Worm (Caenorhabditis elegans): ENCODE data around the gene F25G6.8.
A peak's percentile ranks its signal among the peaks of the same experiment; 100 is the strongest.

Gene F25G6.8

DNA sequence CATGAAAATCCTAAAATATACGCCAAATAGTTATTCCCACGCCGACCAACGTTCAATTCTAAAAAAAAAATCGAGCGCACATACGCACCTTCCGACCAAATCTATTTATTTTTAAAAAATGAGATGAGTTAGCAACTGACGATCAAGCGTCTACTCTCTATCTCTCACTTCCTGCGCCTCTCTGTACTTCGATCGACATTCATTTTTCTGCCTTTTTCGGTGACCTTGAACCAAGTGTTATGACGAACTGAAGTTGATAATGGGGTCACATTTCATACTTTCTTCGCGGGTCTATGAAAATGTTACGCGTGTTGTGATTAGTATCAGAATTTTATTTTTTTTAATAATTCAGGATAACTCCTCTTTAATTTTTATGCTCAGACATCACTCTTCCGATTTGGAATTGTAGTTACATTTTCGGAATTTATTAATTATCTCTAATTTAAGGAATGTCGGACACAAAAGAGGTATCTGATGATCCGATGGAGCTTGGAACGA, 42.4 kb upstream of the F25G6.8 start, which contains the start of gene smk-1 (continued):
- TF ChIP-seq mdl-1 (tag; optimal IDR thresholded peaks at IDR 0.05) (peak in 1 of 2 experiments; percentile 54), nhr-111 (GFP tag; optimal IDR thresholded peaks at IDR 0.05) (no peak)

DNA sequence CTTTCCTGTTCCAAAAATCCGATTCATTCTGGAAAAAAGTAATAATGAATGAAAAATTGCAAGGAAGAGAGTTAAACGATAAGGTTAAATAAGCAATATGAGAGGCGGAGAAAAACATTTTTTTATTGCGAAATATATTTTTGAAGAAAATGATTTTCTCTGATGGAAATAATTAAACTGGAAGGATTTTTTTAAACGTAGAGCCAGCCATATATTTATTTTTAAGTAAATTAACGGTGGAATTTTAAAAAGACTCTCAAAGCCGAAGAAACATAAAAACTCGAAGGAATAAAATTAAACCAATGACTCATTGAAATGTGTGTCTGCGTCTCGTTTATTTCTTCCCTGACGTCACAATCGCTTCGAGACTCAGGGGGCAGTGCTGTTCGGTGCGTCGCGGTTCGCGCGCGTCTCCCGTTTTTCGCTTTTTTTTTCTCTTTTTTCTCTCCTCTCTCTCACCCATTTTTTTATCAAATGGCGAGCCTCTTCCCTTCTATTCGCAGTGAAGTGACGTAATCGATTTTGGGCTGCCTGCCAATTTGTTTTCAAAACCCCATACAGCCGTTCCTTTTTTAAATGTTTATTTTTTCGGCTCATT, 41.2 kb upstream of the F25G6.8 start, which contains the start of gene vps-60:
Gene vps-60 (minus strand): TSS at position 30 of the 598 bp plus-strand sequence.
- TF ChIP-seq ztf-7 (tag; optimal IDR thresholded peaks at IDR 0.05) (peak; percentile 49), madf-9 (GFP tag; conservative IDR thresholded peaks at IDR 0.05) (peak; percentile 91), nhr-25 (tag; optimal IDR thresholded peaks at IDR 0.05; ENCODE audit: borderline replicate concordance, insufficient read depth) (peak; percentile 94), mes-2 (tag; optimal IDR thresholded peaks at IDR 0.05; ENCODE audit: poor library complexity, severe bottlenecking) (peak; percentile 91), nhr-111 (GFP tag; optimal IDR thresholded peaks at IDR 0.05) (no peak), nhr-41 (GFP tag; IDR thresholded peaks at IDR 0.05) (0 out of 2 replicates have a peak, but pooled peaks have one; percentile 29), hlh-30 (tag; optimal IDR thresholded peaks at IDR 0.05; ENCODE audit: insufficient read depth) (peak; percentile 93), lsy-2 (tag; optimal IDR thresholded peaks at IDR 0.05) (peak; percentile 43 to 92), mdl-1 (tag; optimal IDR thresholded peaks at IDR 0.05) (peak; percentile 17 to 84), zfp-3 (GFP tag; conservative IDR thresholded peaks at IDR 0.05) (peak; percentile 55; the same call in 1 of the 2 replicates), mep-1 (tag; optimal IDR thresholded peaks at IDR 0.05) (peak; percentile 95), fkh-10 (GFP tag; optimal IDR thresholded peaks at IDR 0.05) (peak; percentile 74), nhr-42 (GFP tag; IDR thresholded peaks at IDR 0.05) (peak; percentile 77; the same call in 1 of the 2 replicates), F10B5.3 (tag; optimal IDR thresholded peaks at IDR 0.05) (no peak), attf-4 (tag; optimal IDR thresholded peaks at IDR 0.05) (no peak), nhr-237 (tag; optimal IDR thresholded peaks at IDR 0.05) (no peak), cey-2 (tag; optimal IDR thresholded peaks at IDR 0.05; ENCODE audit: borderline replicate concordance, insufficient read depth) (peak; percentile 21), ztf-11 (tag; optimal IDR thresholded peaks at IDR 0.05) (no peak), mxl-3 (GFP tag; optimal IDR thresholded peaks at IDR 0.05) (peak; percentile 58), zag-1 (tag; optimal IDR thresholded peaks at IDR 0.05) (no peak), dpl-1 (GFP tag; optimal IDR thresholded peaks at IDR 0.05) (peak; percentile 82), fos-1 (tag; optimal IDR thresholded peaks at IDR 0.05) (peak; percentile 22), set-16 (GFP tag; IDR thresholded peaks at IDR 0.05) (peak; percentile 84), aly-2 (tag; optimal IDR thresholded peaks at IDR 0.05) (no peak), lir-3 (tag; optimal IDR thresholded peaks at IDR 0.05) (no peak), F44E2.7 (GFP tag; IDR thresholded peaks at IDR 0.05) (no peak), unc-130 (GFP tag; optimal IDR thresholded peaks at IDR 0.05) (peak; percentile 79), snpc-1.2 (GFP tag; IDR thresholded peaks at IDR 0.05) (no peak), nhr-6 (tag; optimal IDR thresholded peaks at IDR 0.05) (peak; percentile 97), ceh-62 (tag; optimal IDR thresholded peaks at IDR 0.05) (no peak), dmd-8 (GFP tag; IDR thresholded peaks at IDR 0.05) (no peak), skn-1 (tag; optimal IDR thresholded peaks at IDR 0.05) (no peak), tag-97 (GFP tag; IDR thresholded peaks at IDR 0.05) (no peak), R02D3.7 (tag; optimal IDR thresholded peaks at IDR 0.05) (no peak), nhr-48 (tag; optimal IDR thresholded peaks at IDR 0.05) (peak; percentile 90), daf-16 (GFP tag; optimal IDR thresholded peaks at IDR 0.05) (peak; percentile 26 to 53), daf-16 (tag; optimal IDR thresholded peaks at IDR 0.05) (peak; percentile 91), nhr-102 (tag; optimal IDR thresholded peaks at IDR 0.05) (peak; percentile 66), egl-43 (GFP tag; IDR thresholded peaks at IDR 0.05) (peak; percentile 74; the same call in 1 of the 2 replicates), nhr-10 (tag; optimal IDR thresholded peaks at IDR 0.05) (peak; percentile 86), duxl-1 (tag; optimal IDR thresholded peaks at IDR 0.05; ENCODE audit: poor library complexity) (no peak), F49E8.2 (tag; optimal IDR thresholded peaks at IDR 0.05; ENCODE audit: borderline replicate concordance) (no peak), gei-8 (GFP tag; optimal IDR thresholded peaks at IDR 0.05) (no peak), nhr-28 (tag; optimal IDR thresholded peaks at IDR 0.05) (peak; percentile 82), jun-1 (tag; optimal IDR thresholded peaks at IDR 0.05) (peak; percentile 90), lin-29 (GFP tag; IDR thresholded peaks at IDR 0.05) (peak; percentile 76; the same call in 1 of the 2 replicates), aha-1 (tag) (peak; percentile 99), ceh-20 (GFP tag; IDR thresholded peaks at IDR 0.05) (peak; percentile 89)
